Fruit fly (Drosophila melanogaster) whole organism, wandering third instar larva: ENCODE results near the gene CG32365.

Experiments used
- HLH106 ChIP-seq: fragments of 200-800 bp; optimal IDR thresholded peaks from 3 replicates; lab custom pipeline; 2019; ENCODE audit warnings: missing biosample characterization, mild to moderate bottlenecking, missing genetic modification characterization, moderate library complexity
- N ChIP-seq: fragments of >200 bp; optimal IDR thresholded peaks from 2 replicates; lab custom pipeline; 2018; ENCODE audit warnings: missing biosample characterization, missing external identifiers, missing genetic modification characterization
- dmrt93B ChIP-seq: fragments of 200-800 bp; sonication (Bioruptor generic); optimal IDR thresholded peaks from 2 replicates; lab custom pipeline; 2018; ENCODE audit warnings: missing biosample characterization, mild to moderate bottlenecking, missing genetic modification characterization
- psq ChIP-seq: fragments of 200-800 bp; sonication (Bioruptor generic); optimal IDR thresholded peaks from 3 replicates; lab custom pipeline; 2017; ENCODE audit warnings: missing biosample characterization, mild to moderate bottlenecking, missing genetic modification characterization, moderate library complexity

dm6 chr3L:7870388-7870740, 1.5 kb downstream of the CG32365 start:
- TF ChIP-seq N (GFP tag; lab: Kevin White, UChicago) (no peak), dmrt93B (GFP tag; lab: Kevin White, UChicago) (no peak), psq (GFP tag; lab: Kevin White, UChicago) (no peak), HLH106 (tag; lab: Kevin White, UChicago) (no peak)
